Worm (Caenorhabditis elegans) whole organism, L4/young adult: ENCODE results near the gene nekl-4.

Experiments
- dao-5 ChIP-seq: sonication (generic microtip); optimal IDR thresholded peaks from 2 replicates; lab custom pipeline; 2016; ENCODE audit warnings: missing genotype, missing genetic modification characterization, moderate library complexity, missing compliant biosample characterization
- him-1 ChIP-seq: sonication (generic microtip); optimal IDR thresholded peaks from 2 replicates; lab custom pipeline; 2016; ENCODE audit warnings: missing genotype, missing genetic modification reagents, missing genetic modification characterization, missing compliant biosample characterization

- TF ChIP-seq him-1 = no peak
- no peak for TF ChIP-seq dao-5 (tag; lab: Kevin White, UChicago)
Observed at ce11 chrIII:5541777-5542176, 24.5 kb upstream of the nekl-4 start.
